Worm (Caenorhabditis elegans) whole organism, early embryonic: ENCODE results near the gene bus-5.

Experiments
- B0310.2 ChIP-seq: sonication (generic microtip); optimal IDR thresholded peaks from 2 replicates; lab custom pipeline; 2016; ENCODE audit warnings: mild to moderate bottlenecking, missing genetic modification characterization, missing compliant biosample characterization
- ama-1 ChIP-seq: fragments of 150-350 bp; optimal IDR thresholded peaks from 2 replicates; lab custom pipeline; 2014
- ets-7 ChIP-seq: sonication (generic microtip); optimal IDR thresholded peaks from 2 replicates; lab custom pipeline; 2016; ENCODE audit warnings: missing genotype, missing genetic modification characterization, missing compliant biosample characterization
- flt-1 ChIP-seq: fragments of 200-800 bp; sonication (Bioruptor generic); IDR thresholded peaks from 2 replicates; pipeline ENCODE4 v1.3.6; 2022; ENCODE audit warnings: missing genetic modification characterization, missing compliant biosample characterization
- hmbx-1 ChIP-seq: sonication (generic microtip); optimal IDR thresholded peaks from 2 replicates; lab custom pipeline; 2016; ENCODE audit warnings: mild to moderate bottlenecking, missing genetic modification characterization, missing compliant biosample characterization
- pes-1 ChIP-seq: fragments of 200-800 bp; sonication (Bioruptor generic); IDR thresholded peaks from 2 replicates; pipeline ENCODE4 v1.3.6; 2022; ENCODE audit warnings: missing genetic modification reagents, missing genetic modification characterization, missing compliant biosample characterization
- scrt-1 ChIP-seq: fragments of 200-800 bp; sonication (Bioruptor generic); IDR thresholded peaks from 2 replicates; pipeline ENCODE4 v1.3.6; 2022; ENCODE audit warnings: missing genetic modification characterization, missing compliant biosample characterization
- tbx-11 ChIP-seq: fragments of 200-800 bp; sonication (Bioruptor generic); IDR thresholded peaks from 2 replicates; pipeline ENCODE4 v1.3.6; 2022; ENCODE audit warnings: missing genetic modification characterization, missing compliant biosample characterization
- tra-4 ChIP-seq: sonication (generic microtip); optimal IDR thresholded peaks from 2 replicates; lab custom pipeline; 2017; ENCODE audit warnings: missing genetic modification characterization, missing compliant biosample characterization

ce11 chrX:2079536-2079935 is 33.4 kb downstream of the bus-5 start, which contains the start of gene F49H12.4:
- no peak for TF ChIP-seq scrt-1 (GFP tag; lab: Robert Waterston, UW)
- no peak for TF ChIP-seq ama-1 (lab: Kevin White, UChicago)
- no peak for TF ChIP-seq hmbx-1 (tag; lab: Kevin White, UChicago)
- TF ChIP-seq flt-1 (GFP tag; lab: Robert Waterston, UW) = no peak
- no peak for TF ChIP-seq pes-1 (GFP tag; lab: Robert Waterston, UW)
- TF ChIP-seq tra-4 (tag; lab: Kevin White, UChicago) = no peak
- no peak for TF ChIP-seq ets-7 (tag; lab: Kevin White, UChicago)
- no peak for TF ChIP-seq tbx-11 (GFP tag; lab: Robert Waterston, UW)
- TF ChIP-seq B0310.2 (tag; lab: Kevin White, UChicago) = no peak
